Fruit fly (Drosophila melanogaster) whole organism, embryonic: ENCODE results near the gene CG7367.

ENCODE experiments used
- Ada2b ChIP-seq: fragments of 200-800 bp; sonication (Bioruptor generic); IDR thresholded peaks from 2 replicates; pipeline ENCODE4 v1.3.6; 2022; ENCODE audit warnings: missing biosample characterization, missing genetic modification characterization
- CG10267 ChIP-seq: fragments of 200-800 bp; sonication (Bioruptor generic); optimal IDR thresholded peaks from 2 replicates; lab custom pipeline; 2018; ENCODE audit warnings: missing biosample characterization, mild to moderate bottlenecking, missing genetic modification characterization, moderate library complexity
- CG10366 ChIP-seq: fragments of 200-800 bp; sonication (Bioruptor generic); IDR thresholded peaks from 2 replicates; pipeline ENCODE4 v1.3.6; 2022; ENCODE audit warnings: missing biosample characterization, missing genetic modification characterization
- CG10431 ChIP-seq: fragments of 200-800 bp; sonication (Bioruptor generic); optimal IDR thresholded peaks from 3 replicates; lab custom pipeline; 2018; ENCODE audit warnings: missing biosample characterization, mild to moderate bottlenecking, missing genetic modification characterization
- CG10543 ChIP-seq: fragments of 200-800 bp; sonication (Bioruptor generic); optimal IDR thresholded peaks from 3 replicates; lab custom pipeline; 2017; ENCODE audit warnings: missing biosample characterization, mild to moderate bottlenecking, missing genetic modification characterization, moderate library complexity
- CG11456 ChIP-seq: fragments of 200-800 bp; sonication (Bioruptor generic); IDR thresholded peaks from 3 replicates; pipeline ENCODE4 v1.3.6; 2022; ENCODE audit warnings: missing biosample characterization, missing genetic modification characterization
- CG12071 ChIP-seq: fragments of 200-800 bp; sonication (Bioruptor generic); optimal IDR thresholded peaks from 3 replicates; lab custom pipeline; 2018; ENCODE audit warnings: missing biosample characterization, mild to moderate bottlenecking, missing genetic modification characterization
- CG12104 ChIP-seq: fragments of 200-800 bp; sonication (Bioruptor generic); optimal IDR thresholded peaks from 3 replicates; lab custom pipeline; 2016; ENCODE audit warnings: missing biosample characterization, missing genetic modification characterization
- CG15073 ChIP-seq: fragments of 200-800 bp; sonication (Bioruptor generic); optimal IDR thresholded peaks from 2 replicates; lab custom pipeline; 2016; ENCODE audit warnings: missing biosample characterization, missing genetic modification characterization
- CG15601 ChIP-seq: fragments of 200-800 bp; sonication (Bioruptor generic); optimal IDR thresholded peaks from 3 replicates; lab custom pipeline; 2019; ENCODE audit warnings: missing biosample characterization, mild to moderate bottlenecking, missing genetic modification characterization, moderate library complexity
- CG1647 ChIP-seq: fragments of 200-800 bp; sonication (Bioruptor generic); optimal IDR thresholded peaks from 3 replicates; lab custom pipeline; 2016; ENCODE audit warnings: missing biosample characterization, missing genetic modification characterization
- CG17328 ChIP-seq: fragments of 200-800 bp; sonication (Bioruptor generic); IDR thresholded peaks from 2 replicates; pipeline ENCODE4 v1.3.6; 2022; ENCODE audit warnings: missing biosample characterization, missing genetic modification characterization
- CG30020 ChIP-seq: fragments of 200-800 bp; optimal IDR thresholded peaks from 2 replicates; lab custom pipeline; 2019; ENCODE audit warnings: missing biosample characterization, mild to moderate bottlenecking, missing genetic modification characterization, moderate library complexity
- CG4424 ChIP-seq: fragments of 200-800 bp; sonication (Bioruptor generic); optimal IDR thresholded peaks from 3 replicates; lab custom pipeline; 2016; ENCODE audit warnings: missing biosample characterization, missing genetic modification characterization
- CG4730 ChIP-seq: fragments of 200-800 bp; sonication (Bioruptor generic); IDR thresholded peaks from 2 replicates; pipeline ENCODE4 v1.3.6; 2022; ENCODE audit warnings: missing biosample characterization, missing genetic modification characterization
- CG6272 ChIP-seq: fragments of 200-800 bp; sonication (Bioruptor generic); IDR thresholded peaks from 2 replicates; pipeline ENCODE4 v1.3.6; 2022; ENCODE audit warnings: missing biosample characterization, missing genetic modification characterization
- CG6813 ChIP-seq: fragments of 200-800 bp; sonication (Bioruptor generic); optimal IDR thresholded peaks from 2 replicates; lab custom pipeline; 2017; ENCODE audit warnings: missing biosample characterization, missing genetic modification characterization, mild to moderate bottlenecking, moderate library complexity, missing genetic modification reagents
- CG6854 ChIP-seq: fragments of 200-800 bp; sonication (Bioruptor generic); optimal IDR thresholded peaks from 3 replicates; lab custom pipeline; 2017; ENCODE audit warnings: missing biosample characterization, mild to moderate bottlenecking, missing genetic modification characterization
- CG8089 ChIP-seq: fragments of 200-800 bp; sonication (Bioruptor generic); optimal IDR thresholded peaks from 3 replicates; lab custom pipeline; 2016; ENCODE audit warnings: missing biosample characterization, missing genetic modification characterization
- CG8290 ChIP-seq, 3 experiments: fragments of 200-800 bp; sonication (Bioruptor generic); optimal IDR thresholded peaks; 2 replicates each; lab custom pipeline; 2016 to 2019; ENCODE audit warnings: missing biosample characterization in 3 of 3, missing genetic modification characterization in 3 of 3, mild to moderate bottlenecking in 2 of 3, moderate library complexity in 1 of 3
- CG8359 ChIP-seq: fragments of 200-800 bp; sonication (Bioruptor generic); optimal IDR thresholded peaks from 2 replicates; lab custom pipeline; 2017; ENCODE audit warnings: missing biosample characterization, mild to moderate bottlenecking, missing genetic modification characterization, borderline replicate concordance
- CG9817 ChIP-seq: fragments of 200-800 bp; sonication (Bioruptor generic); optimal IDR thresholded peaks from 2 replicates; lab custom pipeline; 2018; ENCODE audit warnings: missing biosample characterization, mild to moderate bottlenecking, missing genetic modification characterization, moderate library complexity
- Dek ChIP-seq: fragments of 200-800 bp; sonication (Bioruptor generic); optimal IDR thresholded peaks from 3 replicates; lab custom pipeline; 2019; ENCODE audit warnings: missing biosample characterization, mild to moderate bottlenecking, missing genetic modification characterization, moderate library complexity
- Dref ChIP-seq: fragments of 200-800 bp; sonication (Bioruptor generic); IDR thresholded peaks from 2 replicates; pipeline ENCODE4 v1.3.6; 2022; ENCODE audit warnings: missing biosample characterization, missing genetic modification characterization
- Eip74EF ChIP-seq, 2 experiments: fragments of 200-800 bp in 1 of 2; fragments of >200 bp in 1 of 2; sonication (Bioruptor generic) in 1 of 2; optimal IDR thresholded peaks; 2 replicates each; lab custom pipeline; 2017 to 2019; ENCODE audit warnings: missing biosample characterization in 2 of 2, missing genetic modification characterization in 2 of 2, mild to moderate bottlenecking in 1 of 2, moderate library complexity in 1 of 2
- Hr51 ChIP-seq, 2 experiments: fragments of 200-800 bp; sonication (Bioruptor generic); optimal IDR thresholded peaks; 2 replicates in 1 of 2; 3 replicates in 1 of 2; lab custom pipeline; 2016 to 2018; ENCODE audit warnings: missing biosample characterization in 2 of 2, missing genetic modification characterization in 2 of 2, mild to moderate bottlenecking in 1 of 2, moderate library complexity in 1 of 2
- Mad ChIP-seq: fragments of 200-800 bp; sonication (Bioruptor generic); optimal IDR thresholded peaks from 2 replicates; lab custom pipeline; 2016; ENCODE audit warnings: missing biosample characterization, missing genetic modification characterization
- Opbp ChIP-seq: fragments of 200-800 bp; sonication (Bioruptor generic); IDR thresholded peaks from 3 replicates; pipeline ENCODE4 v1.3.6; 2022; ENCODE audit warnings: missing biosample characterization, missing genetic modification characterization; ENCODE audit not compliant: partially characterized antibody
- Rfx ChIP-seq: fragments of 200-800 bp; sonication (Bioruptor generic); IDR thresholded peaks from 2 replicates; pipeline ENCODE4 v1.3.6; 2022; ENCODE audit warnings: missing biosample characterization, missing genetic modification characterization
- Sin3A ChIP-seq: fragments of >200 bp; optimal IDR thresholded peaks from 2 replicates; lab custom pipeline; 2018
- Sox100B ChIP-seq: fragments of 200-800 bp; sonication (Bioruptor generic); optimal IDR thresholded peaks from 3 replicates; lab custom pipeline; 2018; ENCODE audit warnings: missing biosample characterization, mild to moderate bottlenecking, missing genetic modification characterization
- Vsx1 ChIP-seq: fragments of 200-800 bp; sonication (Bioruptor generic); optimal IDR thresholded peaks from 2 replicates; lab custom pipeline; 2017; ENCODE audit warnings: missing biosample characterization, mild to moderate bottlenecking, missing genetic modification characterization, missing genetic modification reagents
- btn ChIP-seq: fragments of 200-800 bp; sonication (Bioruptor generic); optimal IDR thresholded peaks from 2 replicates; lab custom pipeline; 2016; ENCODE audit warnings: missing biosample characterization, missing genetic modification characterization
- caup ChIP-seq: fragments of 200-800 bp; sonication (Bioruptor generic); optimal IDR thresholded peaks from 3 replicates; lab custom pipeline; 2017; ENCODE audit warnings: missing biosample characterization, mild to moderate bottlenecking, missing genetic modification characterization, moderate library complexity; ENCODE audit not compliant: severe bottlenecking
- emc ChIP-seq: fragments of 200-800 bp; sonication (Bioruptor generic); optimal IDR thresholded peaks from 2 replicates; lab custom pipeline; 2016; ENCODE audit warnings: missing biosample characterization, missing genetic modification characterization
- esg ChIP-seq: fragments of 200-800 bp; sonication (Bioruptor generic); conservative IDR thresholded peaks from 2 replicates; pipeline ENCODE4 v1.3.6; 2022; ENCODE audit warnings: missing biosample characterization, missing genetic modification characterization
- fd64A ChIP-seq: fragments of 200-800 bp; sonication (Bioruptor generic); optimal IDR thresholded peaks from 3 replicates; lab custom pipeline; 2018; ENCODE audit warnings: missing biosample characterization, mild to moderate bottlenecking, missing genetic modification characterization
- gt ChIP-seq: fragments of 200-800 bp; sonication (Bioruptor generic); IDR thresholded peaks from 2 replicates; pipeline ENCODE4 v1.3.6; 2022; ENCODE audit warnings: missing biosample characterization, missing genetic modification characterization
- h ChIP-seq: fragments of >200 bp; optimal IDR thresholded peaks from 2 replicates; lab custom pipeline; 2017
- her ChIP-seq: fragments of 200-800 bp; sonication (Bioruptor generic); optimal IDR thresholded peaks from 2 replicates; lab custom pipeline; 2016; ENCODE audit warnings: missing biosample characterization, missing genetic modification characterization
- hkb ChIP-seq, 2 experiments: fragments of 200-800 bp in 1 of 2; fragments of >200 bp in 1 of 2; sonication (Bioruptor generic) in 1 of 2; IDR thresholded peaks in 1 of 2; optimal IDR thresholded peaks in 1 of 2; 2 replicates each; pipeline versions ENCODE4 v1.3.6 to Lab custom; 2017 to 2022; ENCODE audit warnings: missing biosample characterization in 1 of 2, missing genetic modification characterization in 1 of 2
- nerfin-2 ChIP-seq: fragments of 200-800 bp; sonication (Bioruptor generic); IDR thresholded peaks from 2 replicates; pipeline ENCODE4 v1.3.6; 2022; ENCODE audit warnings: missing biosample characterization, missing genetic modification characterization; ENCODE audit not compliant: partially characterized antibody
- slbo ChIP-seq: fragments of 200-800 bp; sonication (Bioruptor generic); IDR thresholded peaks from 2 replicates; pipeline ENCODE4 v1.3.6; 2022; ENCODE audit warnings: missing biosample characterization, missing genetic modification characterization
- so ChIP-seq: fragments of 200-800 bp; sonication (Bioruptor generic); IDR thresholded peaks from 3 replicates; pipeline ENCODE4 v1.3.6; 2022; ENCODE audit warnings: missing biosample characterization, missing genetic modification characterization
- sob ChIP-seq: fragments of 200-800 bp; sonication (Bioruptor generic); IDR thresholded peaks from 2 replicates; pipeline ENCODE4 v1.3.6; 2022; ENCODE audit warnings: missing biosample characterization, missing genetic modification characterization
- tgo ChIP-seq: fragments of 200-800 bp; sonication (Bioruptor generic); IDR thresholded peaks from 3 replicates; pipeline ENCODE4 v1.3.6; 2022; ENCODE audit warnings: missing biosample characterization, missing genetic modification characterization
- trh ChIP-seq: fragments of 200-800 bp; sonication (Bioruptor generic); optimal IDR thresholded peaks from 2 replicates; lab custom pipeline; 2016; ENCODE audit warnings: missing biosample characterization, missing genetic modification characterization
- z ChIP-seq: fragments of 200-800 bp; sonication (Bioruptor generic); IDR thresholded peaks from 3 replicates; pipeline ENCODE4 v1.3.6; 2022; ENCODE audit warnings: missing biosample characterization, missing genetic modification characterization

The CG7367 gene

dm6 chr2L:8010602-8011455 is 28.8 kb downstream of the CG7367 start, which contains the start of the genes Glyat and Tg (continued):
- TF ChIP-seq Eip74EF (GFP tag; optimal IDR thresholded peaks at IDR 0.05; lab: Kevin White, UChicago) (peak in 1 of 2 experiments; percentile 53), trh (GFP tag; lab: Kevin White, UChicago) (no peak), CG30020 (peak; percentile 2), CG8290 (GFP tag; optimal IDR thresholded peaks at IDR 0.05; lab: Kevin White, UChicago) (no peak), CG8290 (tag; optimal IDR thresholded peaks at IDR 0.05; lab: Kevin White, UChicago) (no peak), CG15073 (no peak), fd64A (no peak), Hr51 (GFP tag; optimal IDR thresholded peaks at IDR 0.05; lab: Kevin White, UChicago) (peak in 1 of 2 experiments; percentile 8), btn (no peak), hkb (optimal IDR thresholded peaks at IDR 0.05; lab: Kevin White, UChicago) (no peak), hkb (GFP tag; IDR thresholded peaks at IDR 0.05; lab: Robert Waterston, UW) (0 out of 2 replicates have a peak, but pooled peaks have one; percentile 36), slbo (peak; percentile 51), z (GFP tag; lab: Robert Waterston, UW) (no peak), Mad (no peak), CG8089 (GFP tag; lab: Kevin White, UChicago) (no peak), Sin3A (lab: Kevin White, UChicago) (no peak), CG8359 (GFP tag; lab: Kevin White, UChicago) (no peak), CG10431 (GFP tag; lab: Kevin White, UChicago) (no peak), CG12071 (GFP tag; lab: Kevin White, UChicago) (no peak), sob (GFP tag; lab: Robert Waterston, UW) (no peak), CG1647 (GFP tag; lab: Kevin White, UChicago) (no peak), CG17328 (GFP tag; lab: Robert Waterston, UW) (0 out of 2 replicates have a peak, but pooled peaks have one; percentile 46), CG12104 (peak; percentile 39), tgo (no peak), esg (GFP tag; lab: Robert Waterston, UW) (no peak; the same call in 1 of the 2 replicates), CG6272 (GFP tag; lab: Robert Waterston, UW) (no peak), Vsx1 (no peak), CG6813 (no peak), her (GFP tag; lab: Kevin White, UChicago) (peak; percentile 99), h (lab: Kevin White, UChicago) (no peak), nerfin-2 (GFP tag; lab: Robert Waterston, UW) (peak; percentile 49; the same call in 1 of the 2 replicates), gt (no peak), CG9817 (tag; lab: Kevin White, UChicago) (no peak), so (GFP tag; lab: Robert Waterston, UW) (no peak; the same call in 2 of the 3 replicates), CG4424 (GFP tag; lab: Kevin White, UChicago) (no peak), CG10267 (tag; lab: Kevin White, UChicago) (peak; percentile 8), emc (GFP tag; lab: Kevin White, UChicago) (no peak), CG15601 (tag; lab: Kevin White, UChicago) (peak; percentile 56), Sox100B (GFP tag; lab: Kevin White, UChicago) (peak; percentile 9), CG4730 (GFP tag; lab: Robert Waterston, UW) (no peak), Rfx (peak; percentile 73), CG10366 (GFP tag; lab: Robert Waterston, UW) (no peak), caup (GFP tag; lab: Kevin White, UChicago) (no peak), Dref (peak; percentile 97), CG11456 (GFP tag; lab: Robert Waterston, UW) (0 out of 3 replicates have a peak, but pooled peaks have one; percentile 19), Ada2b (GFP tag; lab: Robert Waterston, UW) (no peak), Dek (tag; lab: Kevin White, UChicago) (peak; percentile 45), Opbp (GFP tag; lab: Robert Waterston, UW) (0 out of 3 replicates have a peak, but pooled peaks have one; percentile 25), CG10543 (GFP tag; lab: Kevin White, UChicago) (peak; percentile 11), CG6854 (GFP tag; lab: Kevin White, UChicago) (no peak)
